Worm (Caenorhabditis elegans) whole organism, L1 larva: ENCODE results near the gene nep-1.

Experiments
- aha-1 ChIP-seq: fragments of 150-350 bp; optimal IDR thresholded peaks from 2 replicates; lab custom pipeline; 2014; ENCODE audit warnings: missing biosample characterization, missing genetic modification characterization
- ets-5 ChIP-seq: fragments of 200-800 bp; sonication (Bioruptor generic); IDR thresholded peaks from 2 replicates; pipeline ENCODE4 v1.3.6; 2022; ENCODE audit warnings: missing genetic modification characterization, missing compliant biosample characterization
- nhr-28 ChIP-seq: fragments of 150-350 bp; optimal IDR thresholded peaks from 2 replicates; lab custom pipeline; 2014; ENCODE audit warnings: missing biosample characterization, missing genetic modification characterization
- nhr-76 ChIP-seq: sonication (generic microtip); optimal IDR thresholded peaks from 2 replicates; lab custom pipeline; 2017; ENCODE audit warnings: missing biosample characterization, missing genetic modification characterization
- nhr-77 ChIP-seq: fragments of 150-350 bp; optimal IDR thresholded peaks from 2 replicates; lab custom pipeline; 2014; ENCODE audit warnings: missing biosample characterization, missing genetic modification characterization
- unc-62 ChIP-seq: fragments of 150-350 bp; optimal IDR thresholded peaks from 2 replicates; lab custom pipeline; 2014; ENCODE audit warnings: missing biosample characterization, missing genetic modification reagents, missing genetic modification characterization

DNA sequence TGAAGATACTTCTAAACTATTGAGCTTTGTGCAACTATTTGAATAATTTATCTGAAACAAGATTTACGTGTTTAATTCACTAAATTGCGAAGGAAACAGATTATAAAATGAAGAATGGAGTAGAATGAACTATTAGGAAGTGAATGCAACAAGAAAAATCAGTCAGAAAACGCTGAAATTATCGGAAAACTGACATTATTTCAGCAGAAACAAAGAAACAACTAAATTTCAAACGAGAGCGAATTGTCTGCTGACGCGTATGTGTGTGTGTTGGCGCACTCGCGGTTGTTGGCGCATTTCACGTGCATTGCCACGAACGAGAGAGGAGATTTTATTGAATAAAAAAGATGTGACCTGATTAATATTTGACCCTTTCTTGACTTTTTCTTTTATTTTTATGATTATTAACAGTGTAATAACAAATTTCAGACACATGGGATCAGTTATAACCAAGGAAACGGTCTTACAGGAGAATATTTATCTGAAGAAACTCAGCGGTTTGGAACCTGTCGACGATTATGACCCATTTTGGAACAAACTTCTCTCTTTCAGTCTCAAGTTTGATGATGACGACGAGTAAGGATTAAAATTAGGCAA lies 19.0 kb upstream of the nep-1 start, which contains the start of the genes trr-1 and C47D12.2:
- TF ChIP-seq nhr-76 (no peak), nhr-28 (tag; lab: Kevin White, UChicago) (no peak), nhr-77 (tag; lab: Kevin White, UChicago) (peak; percentile 26), ets-5 (no peak), unc-62 (GFP tag; lab: Kevin White, UChicago) (no peak), aha-1 (tag; lab: Kevin White, UChicago) (no peak)
